Worm (Caenorhabditis elegans) whole organism, young adult: ENCODE measurements around the gene srg-38.

Source experiments
- B0035.1 ChIP-seq: sonication (generic microtip); optimal IDR thresholded peaks from 2 replicates; lab custom pipeline; 2016; ENCODE audit warnings: missing genetic modification characterization, mild to moderate bottlenecking, missing compliant biosample characterization, missing genotype, missing genetic modification reagents
- B0336.3 ChIP-seq: fragments of 200-800 bp; sonication (Bioruptor generic); IDR thresholded peaks from 2 replicates; pipeline ENCODE4 v1.3.6; 2022; ENCODE audit warnings: missing genetic modification characterization, missing compliant biosample characterization
- F10E7.11 ChIP-seq: sonication (generic microtip); optimal IDR thresholded peaks from 2 replicates; lab custom pipeline; 2017; ENCODE audit warnings: mild to moderate bottlenecking, missing genetic modification characterization, moderate library complexity, missing compliant biosample characterization
- F22D6.2 ChIP-seq: sonication (generic microtip); optimal IDR thresholded peaks from 2 replicates; lab custom pipeline; 2016; ENCODE audit warnings: mild to moderate bottlenecking, missing genetic modification characterization, missing compliant biosample characterization
- F37B4.10 ChIP-seq: fragments of 200-800 bp; sonication (Bioruptor generic); IDR thresholded peaks from 2 replicates; pipeline ENCODE4 v1.3.6; 2022; ENCODE audit warnings: missing genetic modification characterization, missing compliant biosample characterization
- F49E8.2 ChIP-seq: sonication (generic microtip); optimal IDR thresholded peaks from 3 replicates; lab custom pipeline; 2017; ENCODE audit warnings: missing genetic modification characterization, mild to moderate bottlenecking, missing compliant biosample characterization, antibody characterized with exemption, moderate library complexity; ENCODE audit not compliant: insufficient read depth
- F52B5.7 ChIP-seq: sonication (generic microtip); optimal IDR thresholded peaks from 2 replicates; lab custom pipeline; 2016; ENCODE audit warnings: mild to moderate bottlenecking, missing genetic modification characterization, missing compliant biosample characterization
- F55B11.4 ChIP-seq: sonication (generic microtip); optimal IDR thresholded peaks from 2 replicates; lab custom pipeline; 2016; ENCODE audit warnings: missing compliant biosample characterization, missing genetic modification characterization, borderline replicate concordance; ENCODE audit not compliant: insufficient read depth
- F57A8.1 ChIP-seq: fragments of 200-800 bp; sonication (Bioruptor generic); optimal IDR thresholded peaks from 2 replicates; lab custom pipeline; 2018; ENCODE audit warnings: mild to moderate bottlenecking, missing genetic modification characterization, moderate library complexity, missing compliant biosample characterization
- K12H6.12 ChIP-seq: fragments of 200-800 bp; sonication (Bioruptor generic); optimal IDR thresholded peaks from 2 replicates; lab custom pipeline; 2018; ENCODE audit warnings: mild to moderate bottlenecking, missing genetic modification characterization, missing compliant biosample characterization
- Y53G8AR.9 ChIP-seq: fragments of 200-800 bp; sonication (Bioruptor generic); conservative IDR thresholded peaks from 2 replicates; pipeline ENCODE4 v1.3.6; 2022; ENCODE audit warnings: missing genetic modification reagents, missing genetic modification characterization, missing compliant biosample characterization
- akir-1 ChIP-seq: fragments of 200-800 bp; sonication (Bioruptor generic); optimal IDR thresholded peaks from 2 replicates; lab custom pipeline; 2018; ENCODE audit warnings: mild to moderate bottlenecking, missing genetic modification characterization, moderate library complexity, missing compliant biosample characterization
- ama-1 ChIP-seq, 3 experiments: fragments of 150-350 bp in 1 of 3; sonication (generic microtip) in 2 of 3; optimal IDR thresholded peaks; 2 replicates each; lab custom pipeline; 2014 to 2018; ENCODE audit warnings: missing biosample characterization in 2 of 3, missing genetic modification characterization in 2 of 3, missing genetic modification reagents in 2 of 3
- atf-7 ChIP-seq: sonication (generic microtip); optimal IDR thresholded peaks from 2 replicates; lab custom pipeline; 2017; ENCODE audit warnings: mild to moderate bottlenecking, missing genetic modification characterization, missing compliant biosample characterization
- attf-5 ChIP-seq: fragments of 200-800 bp; sonication (Bioruptor generic); optimal IDR thresholded peaks from 2 replicates; lab custom pipeline; 2018; ENCODE audit warnings: mild to moderate bottlenecking, missing genetic modification characterization, missing compliant biosample characterization
- attf-6 ChIP-seq: fragments of 200-800 bp; sonication (Bioruptor generic); IDR thresholded peaks from 2 replicates; pipeline ENCODE4 v1.3.6; 2022; ENCODE audit warnings: missing genetic modification reagents, missing genetic modification characterization, missing compliant biosample characterization
- cebp-1 ChIP-seq, 2 experiments: fragments of 200-800 bp in 1 of 2; sonication (Bioruptor generic) in 1 of 2; sonication (generic microtip) in 1 of 2; IDR thresholded peaks in 1 of 2; optimal IDR thresholded peaks in 1 of 2; 2 replicates each; pipeline versions ENCODE4 v1.3.6 to Lab custom; 2017 to 2022; ENCODE audit warnings: missing compliant biosample characterization in 2 of 2, missing genetic modification characterization in 2 of 2, mild to moderate bottlenecking in 1 of 2, missing genetic modification reagents in 1 of 2, moderate library complexity in 1 of 2
- ceh-40 ChIP-seq: fragments of 200-800 bp; sonication (Bioruptor generic); IDR thresholded peaks from 2 replicates; pipeline ENCODE4 v1.3.6; 2022; ENCODE audit warnings: missing genetic modification characterization, missing compliant biosample characterization
- ceh-79 ChIP-seq: sonication (generic microtip); optimal IDR thresholded peaks from 2 replicates; lab custom pipeline; 2017; ENCODE audit warnings: mild to moderate bottlenecking, missing genetic modification characterization, missing compliant biosample characterization
- ceh-91 ChIP-seq: fragments of 200-800 bp; sonication (Bioruptor generic); IDR thresholded peaks from 2 replicates; pipeline ENCODE4 v1.3.6; 2022; ENCODE audit warnings: missing genetic modification reagents, missing genetic modification characterization, missing compliant biosample characterization
- dpff-1 ChIP-seq: sonication (generic microtip); optimal IDR thresholded peaks from 2 replicates; lab custom pipeline; 2017; ENCODE audit warnings: mild to moderate bottlenecking, missing genetic modification characterization, missing compliant biosample characterization
- efl-1 ChIP-seq: fragments of 150-350 bp; optimal IDR thresholded peaks from 2 replicates; lab custom pipeline; 2014; ENCODE audit warnings: missing biosample characterization, missing genetic modification reagents, missing genetic modification characterization
- ekl-4 ChIP-seq: fragments of 200-800 bp; sonication (Bioruptor generic); IDR thresholded peaks from 2 replicates; pipeline ENCODE4 v1.3.6; 2022; ENCODE audit warnings: missing genetic modification reagents, missing genetic modification characterization, missing compliant biosample characterization
- hmg-20 ChIP-seq: fragments of 200-800 bp; sonication (Bioruptor generic); IDR thresholded peaks from 2 replicates; pipeline ENCODE4 v1.3.6; 2022; ENCODE audit warnings: missing genetic modification reagents, missing genetic modification characterization, missing compliant biosample characterization
- hsf-1 ChIP-seq: fragments of 200-800 bp; sonication (Bioruptor generic); IDR thresholded peaks from 2 replicates; pipeline ENCODE4 v1.3.6; 2022; ENCODE audit warnings: missing genetic modification reagents, missing genetic modification characterization, missing compliant biosample characterization
- let-607 ChIP-seq, 2 experiments: fragments of 200-800 bp in 1 of 2; sonication (Bioruptor generic) in 1 of 2; sonication (generic microtip) in 1 of 2; optimal IDR thresholded peaks; 2 replicates each; lab custom pipeline; 2016 to 2018; ENCODE audit warnings: mild to moderate bottlenecking in 2 of 2, missing compliant biosample characterization in 2 of 2, missing genetic modification characterization in 2 of 2, moderate library complexity in 2 of 2, missing genotype in 1 of 2
- lin-35 ChIP-seq, 3 experiments: fragments of 150-350 bp in 2 of 3; sonication (generic microtip) in 1 of 3; optimal IDR thresholded peaks; 2 replicates each; lab custom pipeline; 2014 to 2018; ENCODE audit warnings: missing biosample characterization in 3 of 3, missing genetic modification characterization in 3 of 3, missing genetic modification reagents in 3 of 3
- lin-40 ChIP-seq: sonication (generic microtip); optimal IDR thresholded peaks from 2 replicates; lab custom pipeline; 2016; ENCODE audit warnings: missing genetic modification characterization, mild to moderate bottlenecking, missing compliant biosample characterization, missing genotype, missing genetic modification reagents
- lin-54 ChIP-seq: fragments of 200-800 bp; sonication (Bioruptor generic); optimal IDR thresholded peaks from 2 replicates; lab custom pipeline; 2018; ENCODE audit warnings: mild to moderate bottlenecking, missing genetic modification characterization, missing compliant biosample characterization
- lsy-27 ChIP-seq: sonication (generic microtip); optimal IDR thresholded peaks from 2 replicates; lab custom pipeline; 2017; ENCODE audit warnings: missing genetic modification characterization, mild to moderate bottlenecking, missing compliant biosample characterization, antibody characterized with exemption, missing genotype, borderline replicate concordance; ENCODE audit not compliant: insufficient read depth
- madf-10 ChIP-seq: sonication (generic microtip); optimal IDR thresholded peaks from 2 replicates; lab custom pipeline; 2016; ENCODE audit warnings: mild to moderate bottlenecking, missing genetic modification characterization, missing compliant biosample characterization
- madf-6 ChIP-seq: fragments of 200-800 bp; sonication (Bioruptor generic); IDR thresholded peaks from 2 replicates; pipeline ENCODE4 v1.3.6; 2022; ENCODE audit warnings: missing genetic modification reagents, missing genetic modification characterization, missing compliant biosample characterization
- nfya-2 ChIP-seq: fragments of 200-800 bp; sonication (Bioruptor generic); IDR thresholded peaks from 2 replicates; pipeline ENCODE4 v1.3.6; 2022; ENCODE audit warnings: missing genetic modification reagents, missing genetic modification characterization, missing compliant biosample characterization
- nhr-27 ChIP-seq: fragments of 200-800 bp; sonication (Bioruptor generic); optimal IDR thresholded peaks from 2 replicates; lab custom pipeline; 2018; ENCODE audit warnings: mild to moderate bottlenecking, missing genetic modification characterization, moderate library complexity, missing compliant biosample characterization
- nhr-80 ChIP-seq: sonication (generic microtip); optimal IDR thresholded peaks from 2 replicates; lab custom pipeline; 2016; ENCODE audit warnings: missing genetic modification characterization, missing compliant biosample characterization
- nhr-90 ChIP-seq: sonication (generic microtip); optimal IDR thresholded peaks from 2 replicates; lab custom pipeline; 2016; ENCODE audit warnings: missing genotype, mild to moderate bottlenecking, missing genetic modification characterization, missing compliant biosample characterization
- pha-4 ChIP-seq: fragments of 150-350 bp; sonication (generic microtip); optimal IDR thresholded peaks from 2 replicates; lab custom pipeline; 2014; ENCODE audit warnings: missing biosample characterization, missing genetic modification reagents, missing genetic modification characterization
- rpc-1 ChIP-seq, 2 experiments: fragments of 150-350 bp in 1 of 2; sonication (generic microtip) in 1 of 2; optimal IDR thresholded peaks; 2 replicates each; lab custom pipeline; 2014 to 2018; ENCODE audit warnings: missing biosample characterization in 1 of 2, missing genetic modification characterization in 1 of 2, missing genetic modification reagents in 1 of 2, missing genotype in 1 of 2
- snpc-1.3 ChIP-seq: sonication (generic microtip); optimal IDR thresholded peaks from 2 replicates; lab custom pipeline; 2017; ENCODE audit warnings: missing genetic modification characterization, mild to moderate bottlenecking, missing compliant biosample characterization, antibody characterized with exemption, moderate library complexity, missing genotype, missing genetic modification reagents; ENCODE audit not compliant: insufficient read depth
- somi-1 ChIP-seq: fragments of 200-800 bp; sonication (Bioruptor generic); optimal IDR thresholded peaks from 2 replicates; lab custom pipeline; 2018; ENCODE audit warnings: mild to moderate bottlenecking, missing genetic modification characterization, missing compliant biosample characterization
- tbp1 ChIP-seq: fragments of 200-800 bp; sonication (Bioruptor generic); optimal IDR thresholded peaks from 2 replicates; lab custom pipeline; 2018; ENCODE audit warnings: mild to moderate bottlenecking, missing genetic modification characterization, missing compliant biosample characterization
- ztf-18 ChIP-seq: sonication (generic microtip); optimal IDR thresholded peaks from 2 replicates; lab custom pipeline; 2016; ENCODE audit warnings: missing genotype, mild to moderate bottlenecking, missing genetic modification characterization, missing compliant biosample characterization
- ztf-26 ChIP-seq: sonication (generic microtip); optimal IDR thresholded peaks from 2 replicates; lab custom pipeline; 2017; ENCODE audit warnings: missing genetic modification characterization, missing compliant biosample characterization
- ztf-3 ChIP-seq: fragments of 200-800 bp; sonication (Bioruptor generic); optimal IDR thresholded peaks from 2 replicates; lab custom pipeline; 2018; ENCODE audit warnings: mild to moderate bottlenecking, missing genetic modification characterization, missing compliant biosample characterization

The srg-38 gene

ce11 chrV:11122466-11122865 is 33.0 kb downstream of the srg-38 start, which contains the start of gene mboa-2 (continued):
- TF ChIP-seq hmg-20 (no peak), nhr-90 (no peak), atf-7 (peak; percentile 43), F49E8.2 (tag; lab: Kevin White, UChicago) (no peak), nhr-80 (peak; percentile 38), ceh-79 (tag; lab: Kevin White, UChicago) (no peak), lin-54 (GFP tag; lab: Kevin White, UChicago) (peak; percentile 1), F57A8.1 (no peak), efl-1 (GFP tag; lab: Kevin White, UChicago) (no peak), madf-6 (GFP tag; lab: Robert Waterston, UW) (peak; percentile 20; the same call in 1 of the 2 replicates), attf-5 (GFP tag; lab: Kevin White, UChicago) (no peak), pha-4 (no peak), cebp-1 (GFP tag; IDR thresholded peaks at IDR 0.05; lab: Robert Waterston, UW) (no peak), cebp-1 (tag; optimal IDR thresholded peaks at IDR 0.05; lab: Kevin White, UChicago) (peak; percentile 28), snpc-1.3 (tag; lab: Kevin White, UChicago) (peak; percentile 22), nfya-2 (GFP tag; lab: Robert Waterston, UW) (0 out of 2 replicates have a peak, but pooled peaks have one; percentile 45), F37B4.10 (GFP tag; lab: Robert Waterston, UW) (no peak), somi-1 (peak; percentile 36), F22D6.2 (tag; lab: Kevin White, UChicago) (no peak), ceh-91 (no peak), attf-6 (peak; percentile 58; the same call in 1 of the 2 replicates), akir-1 (no peak), ekl-4 (GFP tag; lab: Robert Waterston, UW) (0 out of 2 replicates have a peak, but pooled peaks have one; percentile 40), B0035.1 (no peak), lsy-27 (no peak), ama-1 (optimal IDR thresholded peaks at IDR 0.05; lab: Kevin White, UChicago) (no peak), ama-1 (GFP tag; optimal IDR thresholded peaks at IDR 0.05; lab: Kevin White, UChicago) (peak in 1 of 2 experiments; percentile 48), hsf-1 (0 out of 2 replicates have a peak, but pooled peaks have one; percentile 47), lin-35 (GFP tag; optimal IDR thresholded peaks at IDR 0.05; lab: Kevin White, UChicago) (peak in 1 of 3 experiments; percentile 48), B0336.3 (GFP tag; lab: Robert Waterston, UW) (peak; percentile 73), F10E7.11 (tag; lab: Kevin White, UChicago) (peak; percentile 29), ztf-18 (tag; lab: Kevin White, UChicago) (no peak), Y53G8AR.9 (GFP tag; lab: Robert Waterston, UW) (peak; percentile 72), F52B5.7 (no peak), dpff-1 (tag; lab: Kevin White, UChicago) (peak; percentile 45), madf-10 (tag; lab: Kevin White, UChicago) (peak; percentile 9), let-607 (tag; optimal IDR thresholded peaks at IDR 0.05; lab: Kevin White, UChicago) (peak in 1 of 2 experiments; percentile 46), ceh-40 (GFP tag; lab: Robert Waterston, UW) (no peak), ztf-3 (GFP tag; lab: Kevin White, UChicago) (no peak)

ce11 chrV:11121247-11121646 is 34.2 kb downstream of the srg-38 start:
- TF ChIP-seq nhr-27 (tag; lab: Kevin White, UChicago): no peak
- TF ChIP-seq lin-35 (GFP tag; optimal IDR thresholded peaks at IDR 0.05; lab: Kevin White, UChicago): peak in 1 of 3 experiments; percentile 42
- TF ChIP-seq F55B11.4 (tag; lab: Kevin White, UChicago): no peak
- no peak for TF ChIP-seq B0035.1
- TF ChIP-seq attf-5 (GFP tag; lab: Kevin White, UChicago): peak; percentile 19
- TF ChIP-seq ztf-26 (tag; lab: Kevin White, UChicago): no peak
- TF ChIP-seq nhr-80: no peak
- TF ChIP-seq B0336.3 (GFP tag; lab: Robert Waterston, UW): no peak
- peak; percentile 19 for TF ChIP-seq K12H6.12 (tag; lab: Kevin White, UChicago)
- peak; percentile 11 for TF ChIP-seq tbp1
- TF ChIP-seq rpc-1 (optimal IDR thresholded peaks at IDR 0.05; lab: Kevin White, UChicago): no peak
- no peak for TF ChIP-seq rpc-1 (tag; optimal IDR thresholded peaks at IDR 0.05; lab: Kevin White, UChicago)
- TF ChIP-seq cebp-1 (GFP tag; IDR thresholded peaks at IDR 0.05; lab: Robert Waterston, UW): no peak
- peak; percentile 41 for TF ChIP-seq cebp-1 (tag; optimal IDR thresholded peaks at IDR 0.05; lab: Kevin White, UChicago)
- TF ChIP-seq lin-40 (tag; lab: Kevin White, UChicago): peak; percentile 5
